Fruit fly (Drosophila melanogaster): ENCODE results near the gene CG33635.

The CG33635 gene

dm6 chr2L:170383-170782 is 11.9 kb upstream of the CG33635 start:
- TF ChIP-seq Ets98B (GFP tag; IDR thresholded peaks at IDR 0.05): no peak
- TF ChIP-seq Pif1B (GFP tag; optimal IDR thresholded peaks at IDR 0.05): no peak
- no peak for TF ChIP-seq CG32121 (GFP tag; IDR thresholded peaks at IDR 0.05)
- no peak for TF ChIP-seq CG8159 (tag; optimal IDR thresholded peaks at IDR 0.05)
- no peak for TF ChIP-seq fd96Ca (GFP tag; IDR thresholded peaks at IDR 0.05)
- no peak for TF ChIP-seq CG12605 (GFP tag; IDR thresholded peaks at IDR 0.05)

- TF ChIP-seq Pif1A (GFP tag; optimal IDR thresholded peaks at IDR 0.05) (peak; percentile 40), fd96Ca (GFP tag; IDR thresholded peaks at IDR 0.05) (no peak), Snoo (tag; optimal IDR thresholded peaks at IDR 0.05) (no peak), CG15710 (tag; optimal IDR thresholded peaks at IDR 0.05) (peak; percentile 33), CG12605 (GFP tag; IDR thresholded peaks at IDR 0.05) (peak; percentile 36; the same call in 1 of the 2 replicates), CG17806 (tag; optimal IDR thresholded peaks at IDR 0.05) (peak; percentile 28), EcR (GFP tag; optimal IDR thresholded peaks at IDR 0.05) (peak; percentile 61), CG8301 (tag; optimal IDR thresholded peaks at IDR 0.05) (peak; percentile 33), CG13204 (GFP tag; optimal IDR thresholded peaks at IDR 0.05) (peak; percentile 69), CG4496 (GFP tag; IDR thresholded peaks at IDR 0.05) (no peak), CG9948 (tag; optimal IDR thresholded peaks at IDR 0.05) (no peak), Pif1B (GFP tag; optimal IDR thresholded peaks at IDR 0.05) (no peak), gl (tag; optimal IDR thresholded peaks at IDR 0.05) (peak; percentile 77), CG32121 (GFP tag; IDR thresholded peaks at IDR 0.05) (no peak), rn (GFP tag; IDR thresholded peaks at IDR 0.05) (no peak), Ets98B (GFP tag; IDR thresholded peaks at IDR 0.05) (no peak), D1 (tag; optimal IDR thresholded peaks at IDR 0.05) (no peak), CG14655 (GFP tag; optimal IDR thresholded peaks at IDR 0.05) (peak; percentile 42), CG34367 (tag; optimal IDR thresholded peaks at IDR 0.05) (peak; percentile 5), CG8159 (tag; optimal IDR thresholded peaks at IDR 0.05) (peak; percentile 6), CG10348 (GFP tag; IDR thresholded peaks at IDR 0.05) (no peak)
These were observed 9.9 kb upstream of the CG33635 start for dm6 chr2L:168270-168901.

DNA sequence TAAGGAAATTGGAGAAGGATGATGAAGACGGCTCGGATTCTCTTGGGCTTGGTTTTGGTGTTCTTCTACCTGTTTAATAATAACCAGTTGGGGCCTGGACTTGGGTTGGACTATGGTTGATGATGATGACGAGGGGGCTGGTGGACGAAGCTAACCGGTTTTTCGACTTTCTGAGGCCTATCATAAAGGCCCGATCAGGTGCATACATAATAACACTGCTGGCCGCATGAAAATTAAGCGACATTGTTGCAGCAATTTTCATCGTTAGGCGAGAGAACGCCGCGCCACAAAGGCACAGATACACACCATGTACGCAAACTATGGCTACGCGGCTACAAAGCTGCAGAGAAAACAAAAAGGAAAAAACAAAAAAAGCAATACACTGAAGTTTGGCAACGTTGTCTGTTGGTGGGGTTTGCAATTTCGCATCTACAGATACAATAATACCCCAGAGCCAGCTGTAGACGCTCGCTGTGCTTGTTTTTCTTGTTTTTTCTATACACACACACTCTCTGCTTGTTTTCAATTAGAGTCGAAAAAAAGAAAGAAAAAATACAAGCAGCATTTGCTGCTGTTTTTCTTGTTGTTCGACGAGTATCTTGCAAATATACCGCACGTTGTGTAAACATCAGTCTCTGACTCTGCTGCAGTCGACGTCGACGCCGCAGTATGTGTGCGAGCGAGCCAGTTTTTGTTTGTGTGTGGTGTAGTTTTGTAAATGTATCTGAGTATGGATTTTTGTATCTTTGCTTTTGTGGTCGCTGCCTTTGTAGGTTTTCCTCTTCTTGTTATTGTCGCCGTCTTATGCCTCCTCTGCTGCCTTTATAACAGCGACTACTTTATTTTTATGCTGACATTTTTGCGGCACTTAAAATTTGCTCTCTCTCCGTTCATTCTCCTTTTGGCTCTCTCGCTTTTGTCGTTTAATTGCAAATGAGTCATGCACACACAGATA is 7.9 kb upstream of the CG33635 start:
- peak; percentile 90 for TF ChIP-seq CG17806 (tag; optimal IDR thresholded peaks at IDR 0.05)
- no peak for TF ChIP-seq rn (GFP tag; IDR thresholded peaks at IDR 0.05)
- TF ChIP-seq CG9948 (tag; optimal IDR thresholded peaks at IDR 0.05): peak; percentile 90
- TF ChIP-seq CG10348 (GFP tag; IDR thresholded peaks at IDR 0.05): no peak
- peak; percentile 98 for TF ChIP-seq CG14655 (GFP tag; optimal IDR thresholded peaks at IDR 0.05)
- TF ChIP-seq CG4496 (GFP tag; IDR thresholded peaks at IDR 0.05): no peak
- TF ChIP-seq Snoo (tag; optimal IDR thresholded peaks at IDR 0.05): peak; percentile 72
- peak; percentile 88 for TF ChIP-seq CG8159 (tag; optimal IDR thresholded peaks at IDR 0.05)
- peak; percentile 92 for TF ChIP-seq CG15710 (tag; optimal IDR thresholded peaks at IDR 0.05)
- peak; percentile 82 for TF ChIP-seq EcR (GFP tag; optimal IDR thresholded peaks at IDR 0.05)
- TF ChIP-seq Ets98B (GFP tag; IDR thresholded peaks at IDR 0.05): no peak
- TF ChIP-seq CG34367 (tag; optimal IDR thresholded peaks at IDR 0.05): peak; percentile 95
- no peak for TF ChIP-seq CG12605 (GFP tag; IDR thresholded peaks at IDR 0.05)
- peak; percentile 97 for TF ChIP-seq Pif1A (GFP tag; optimal IDR thresholded peaks at IDR 0.05)
- peak; percentile 97 for TF ChIP-seq Pif1B (GFP tag; optimal IDR thresholded peaks at IDR 0.05)
- TF ChIP-seq gl (tag; optimal IDR thresholded peaks at IDR 0.05): peak; percentile 99
- TF ChIP-seq CG8301 (tag; optimal IDR thresholded peaks at IDR 0.05): peak; percentile 97
- TF ChIP-seq fd96Ca (GFP tag; IDR thresholded peaks at IDR 0.05): no peak
- no peak for TF ChIP-seq CG32121 (GFP tag; IDR thresholded peaks at IDR 0.05)
- TF ChIP-seq CG13204 (GFP tag; optimal IDR thresholded peaks at IDR 0.05): peak; percentile 97
- TF ChIP-seq D1 (tag; optimal IDR thresholded peaks at IDR 0.05): peak; percentile 80

dm6 chr2L:165253-165890 is 6.9 kb upstream of the CG33635 start:
- no peak for TF ChIP-seq fd96Ca (GFP tag; IDR thresholded peaks at IDR 0.05)
- peak; percentile 2 for TF ChIP-seq D1 (tag; optimal IDR thresholded peaks at IDR 0.05)
- peak; percentile 18 for TF ChIP-seq CG8159 (tag; optimal IDR thresholded peaks at IDR 0.05)
- no peak for TF ChIP-seq CG4496 (GFP tag; IDR thresholded peaks at IDR 0.05)
- TF ChIP-seq CG14655 (GFP tag; optimal IDR thresholded peaks at IDR 0.05): peak; percentile 14
- peak; percentile 3 for TF ChIP-seq EcR (GFP tag; optimal IDR thresholded peaks at IDR 0.05)

- TF ChIP-seq gl (tag; optimal IDR thresholded peaks at IDR 0.05) (no peak), CG10348 (GFP tag; IDR thresholded peaks at IDR 0.05) (no peak), CG17806 (tag; optimal IDR thresholded peaks at IDR 0.05) (no peak), CG8159 (tag; optimal IDR thresholded peaks at IDR 0.05) (no peak), rn (GFP tag; IDR thresholded peaks at IDR 0.05) (no peak), CG4496 (GFP tag; IDR thresholded peaks at IDR 0.05) (no peak), Pif1B (GFP tag; optimal IDR thresholded peaks at IDR 0.05) (no peak), Snoo (tag; optimal IDR thresholded peaks at IDR 0.05) (no peak), CG15710 (tag; optimal IDR thresholded peaks at IDR 0.05) (no peak), CG9948 (tag; optimal IDR thresholded peaks at IDR 0.05) (no peak), D1 (tag; optimal IDR thresholded peaks at IDR 0.05) (no peak), CG12605 (GFP tag; IDR thresholded peaks at IDR 0.05) (no peak), CG14655 (GFP tag; optimal IDR thresholded peaks at IDR 0.05) (no peak)
These were observed 4.8 kb upstream of the CG33635 start for dm6 chr2L:163229-163628.
